Worm (Caenorhabditis elegans) whole organism, L4 larva: ENCODE measurements around the gene timm-17B.2.

Experiments used
- F10B5.3 ChIP-seq: sonication (generic microtip); optimal IDR thresholded peaks from 2 replicates; lab custom pipeline; 2016; ENCODE audit warnings: mild to moderate bottlenecking, missing genetic modification characterization, missing compliant biosample characterization
- F49E8.2 ChIP-seq: sonication (generic microtip); optimal IDR thresholded peaks from 2 replicates; lab custom pipeline; 2016; ENCODE audit warnings: missing compliant biosample characterization, mild to moderate bottlenecking, missing genetic modification characterization, borderline replicate concordance
- T26A8.4 ChIP-seq: fragments of 200-800 bp; sonication (Bioruptor generic); IDR thresholded peaks from 2 replicates; pipeline ENCODE4 v1.3.6; 2022; ENCODE audit warnings: missing genetic modification characterization, missing compliant biosample characterization
- Y48G9A.11 ChIP-seq: fragments of 200-800 bp; sonication (Bioruptor generic); IDR thresholded peaks from 2 replicates; pipeline ENCODE4 v1.3.6; 2022; ENCODE audit warnings: missing genetic modification reagents, missing genetic modification characterization, missing compliant biosample characterization
- ZK337.2 ChIP-seq: fragments of 200-800 bp; sonication (Bioruptor generic); IDR thresholded peaks from 2 replicates; pipeline ENCODE4 v1.3.6; 2022; ENCODE audit warnings: missing genetic modification reagents, missing genetic modification characterization, missing compliant biosample characterization
- ZK546.5 ChIP-seq, 2 experiments: sonication (generic microtip); optimal IDR thresholded peaks; 2 replicates each; lab custom pipeline; 2017; ENCODE audit warnings: missing biosample characterization in 2 of 2, missing genetic modification characterization in 2 of 2
- aha-1 ChIP-seq: fragments of 150-350 bp; peaks from one replicate; lab custom pipeline; 2014; ENCODE audit warnings: missing biosample characterization, missing genetic modification characterization
- arid-1 ChIP-seq: fragments of 200-800 bp; sonication (Bioruptor generic); conservative IDR thresholded peaks from 2 replicates; pipeline ENCODE4 v1.3.6; 2022; ENCODE audit warnings: missing genetic modification reagents, missing genetic modification characterization, missing compliant biosample characterization
- cey-2 ChIP-seq: sonication (generic microtip); optimal IDR thresholded peaks from 3 replicates; lab custom pipeline; 2017; ENCODE audit warnings: missing genetic modification characterization, mild to moderate bottlenecking, missing compliant biosample characterization, antibody characterized with exemption, borderline replicate concordance; ENCODE audit not compliant: insufficient read depth
- daf-12 ChIP-seq: fragments of 150-350 bp; optimal IDR thresholded peaks from 2 replicates; lab custom pipeline; 2014; ENCODE audit warnings: missing biosample characterization, missing genetic modification reagents, missing genetic modification characterization
- daf-16 ChIP-seq, 3 experiments: sonication (generic microtip); optimal IDR thresholded peaks; 2 replicates each; lab custom pipeline; 2016 to 2017; ENCODE audit warnings: missing genetic modification characterization in 3 of 3, missing genetic modification reagents in 3 of 3, mild to moderate bottlenecking in 2 of 3, missing compliant biosample characterization in 2 of 3, missing biosample characterization in 1 of 3, moderate library complexity in 1 of 3
- dmd-6 ChIP-seq: fragments of 200-800 bp; sonication (Bioruptor generic); IDR thresholded peaks from 2 replicates; pipeline ENCODE4 v1.3.6; 2022; ENCODE audit warnings: missing genetic modification reagents, missing genetic modification characterization, missing compliant biosample characterization
- dmd-8 ChIP-seq: fragments of 200-800 bp; sonication (Bioruptor generic); IDR thresholded peaks from 2 replicates; pipeline ENCODE4 v1.3.6; 2022; ENCODE audit warnings: missing genetic modification characterization, missing compliant biosample characterization
- dmd-9 ChIP-seq: fragments of 200-800 bp; sonication (Bioruptor generic); IDR thresholded peaks from 2 replicates; pipeline ENCODE4 v1.3.6; 2022; ENCODE audit warnings: missing genetic modification reagents, missing genetic modification characterization, missing compliant biosample characterization
- egl-43 ChIP-seq: fragments of 200-800 bp; sonication (Bioruptor generic); IDR thresholded peaks from 2 replicates; pipeline ENCODE4 v1.3.6; 2022; ENCODE audit warnings: missing genetic modification reagents, missing genetic modification characterization, missing compliant biosample characterization
- fos-1 ChIP-seq: fragments of 150-350 bp; optimal IDR thresholded peaks from 2 replicates; lab custom pipeline; 2014; ENCODE audit warnings: missing biosample characterization, missing genetic modification characterization
- hif-1 ChIP-seq, 2 experiments: sonication (generic microtip); optimal IDR thresholded peaks; 2 replicates each; lab custom pipeline; 2016 to 2017; ENCODE audit warnings: missing compliant biosample characterization in 2 of 2, missing genetic modification characterization in 2 of 2, missing genetic modification reagents in 2 of 2, missing genotype in 2 of 2, mild to moderate bottlenecking in 1 of 2
- hlh-11 ChIP-seq: fragments of 200-800 bp; sonication (Bioruptor generic); optimal IDR thresholded peaks from 2 replicates; lab custom pipeline; 2018; ENCODE audit warnings: mild to moderate bottlenecking, missing genetic modification characterization, missing compliant biosample characterization
- hlh-30 ChIP-seq: sonication (generic microtip); optimal IDR thresholded peaks from 2 replicates; lab custom pipeline; 2017; ENCODE audit warnings: antibody characterized with exemption, mild to moderate bottlenecking, missing genetic modification characterization, missing compliant biosample characterization; ENCODE audit not compliant: insufficient read depth
- hmg-1.1 ChIP-seq: fragments of 200-800 bp; sonication (Bioruptor generic); IDR thresholded peaks from 2 replicates; pipeline ENCODE4 v1.3.6; 2022; ENCODE audit warnings: missing genetic modification reagents, missing genetic modification characterization, missing compliant biosample characterization
- jun-1 ChIP-seq: fragments of 150-350 bp; optimal IDR thresholded peaks from 2 replicates; lab custom pipeline; 2014; ENCODE audit warnings: missing biosample characterization, missing genetic modification reagents, missing genetic modification characterization
- lin-13 ChIP-seq: fragments of 150-350 bp; optimal IDR thresholded peaks from 2 replicates; lab custom pipeline; 2014; ENCODE audit warnings: missing biosample characterization, missing genetic modification reagents, missing genetic modification characterization
- lin-15B ChIP-seq: fragments of 150-350 bp; sonication (generic microtip); optimal IDR thresholded peaks from 3 replicates; lab custom pipeline; 2014; ENCODE audit warnings: missing biosample characterization, missing genetic modification characterization
- lin-29 ChIP-seq: fragments of 200-800 bp; sonication (Bioruptor generic); IDR thresholded peaks from 2 replicates; pipeline ENCODE4 v1.3.6; 2022; ENCODE audit warnings: missing genetic modification reagents, missing genetic modification characterization, missing compliant biosample characterization
- lin-38 ChIP-seq: fragments of 200-800 bp; sonication (Bioruptor generic); IDR thresholded peaks from 2 replicates; pipeline ENCODE4 v1.3.6; 2022; ENCODE audit warnings: missing genetic modification reagents, missing genetic modification characterization, missing compliant biosample characterization
- lin-39 ChIP-seq: fragments of 150-350 bp; optimal IDR thresholded peaks from 2 replicates; lab custom pipeline; 2014; ENCODE audit warnings: missing biosample characterization, missing genetic modification reagents, missing genetic modification characterization
- mdl-1 ChIP-seq, 2 experiments: fragments of 150-350 bp in 1 of 2; sonication (generic microtip) in 1 of 2; optimal IDR thresholded peaks; 2 replicates each; lab custom pipeline; 2014 to 2017; ENCODE audit warnings: missing biosample characterization in 2 of 2, missing genetic modification characterization in 2 of 2
- mdt-29 ChIP-seq: fragments of 200-800 bp; sonication (Bioruptor generic); IDR thresholded peaks from 2 replicates; pipeline ENCODE4 v1.3.6; 2022; ENCODE audit warnings: missing genetic modification reagents, missing genetic modification characterization, missing compliant biosample characterization
- mep-1 ChIP-seq: fragments of 150-350 bp; sonication (generic microtip); optimal IDR thresholded peaks from 3 replicates; lab custom pipeline; 2014; ENCODE audit warnings: missing biosample characterization, missing genetic modification characterization
- nhr-11 ChIP-seq: fragments of 150-350 bp; optimal IDR thresholded peaks from 2 replicates; lab custom pipeline; 2014; ENCODE audit warnings: missing biosample characterization, missing genetic modification characterization
- nhr-111 ChIP-seq: fragments of 200-800 bp; sonication (Bioruptor generic); optimal IDR thresholded peaks from 2 replicates; lab custom pipeline; 2018; ENCODE audit warnings: mild to moderate bottlenecking, missing genetic modification characterization, missing compliant biosample characterization
- nhr-25 ChIP-seq: sonication (generic microtip); optimal IDR thresholded peaks from 2 replicates; lab custom pipeline; 2017; ENCODE audit warnings: missing genetic modification characterization, mild to moderate bottlenecking, missing compliant biosample characterization, antibody characterized with exemption, moderate library complexity, borderline replicate concordance; ENCODE audit not compliant: insufficient read depth
- nhr-41 ChIP-seq: fragments of 200-800 bp; sonication (Bioruptor generic); IDR thresholded peaks from 2 replicates; pipeline ENCODE4 v1.3.6; 2022; ENCODE audit warnings: missing genetic modification reagents, missing genetic modification characterization, missing compliant biosample characterization
- nhr-48 ChIP-seq: sonication (generic microtip); optimal IDR thresholded peaks from 2 replicates; lab custom pipeline; 2016; ENCODE audit warnings: mild to moderate bottlenecking, missing genetic modification characterization, missing compliant biosample characterization
- nhr-6 ChIP-seq: fragments of 150-350 bp; optimal IDR thresholded peaks from 2 replicates; lab custom pipeline; 2014; ENCODE audit warnings: missing biosample characterization, missing genetic modification characterization
- nhr-76 ChIP-seq: fragments of 150-350 bp; optimal IDR thresholded peaks from 2 replicates; lab custom pipeline; 2014; ENCODE audit warnings: missing biosample characterization, missing genetic modification characterization
- nhr-77 ChIP-seq: fragments of 150-350 bp; optimal IDR thresholded peaks from 2 replicates; lab custom pipeline; 2014; ENCODE audit warnings: missing biosample characterization, missing genetic modification characterization
- php-3 ChIP-seq: fragments of 200-800 bp; sonication (Bioruptor generic); IDR thresholded peaks from 2 replicates; pipeline ENCODE4 v1.3.6; 2022; ENCODE audit warnings: missing genetic modification reagents, missing genetic modification characterization, missing compliant biosample characterization
- rbr-2 ChIP-seq: sonication (generic microtip); optimal IDR thresholded peaks from 2 replicates; lab custom pipeline; 2016; ENCODE audit warnings: missing genotype, missing genetic modification characterization, missing compliant biosample characterization
- set-16 ChIP-seq: fragments of 200-800 bp; sonication (Bioruptor generic); IDR thresholded peaks from 2 replicates; pipeline ENCODE4 v1.3.6; 2022; ENCODE audit warnings: missing genetic modification reagents, missing genetic modification characterization, missing compliant biosample characterization
- snpc-1.2 ChIP-seq: fragments of 200-800 bp; sonication (Bioruptor generic); IDR thresholded peaks from 2 replicates; pipeline ENCODE4 v1.3.6; 2022; ENCODE audit warnings: missing genetic modification reagents, missing genetic modification characterization, missing compliant biosample characterization
- spr-1 ChIP-seq: sonication (generic microtip); optimal IDR thresholded peaks from 2 replicates; lab custom pipeline; 2016; ENCODE audit warnings: mild to moderate bottlenecking, missing genetic modification characterization, missing compliant biosample characterization
- tra-1 ChIP-seq: fragments of 200-800 bp; sonication (Bioruptor generic); IDR thresholded peaks from 2 replicates; pipeline ENCODE4 v1.3.6; 2022; ENCODE audit warnings: missing genetic modification reagents, missing genetic modification characterization, missing compliant biosample characterization
- vab-7 ChIP-seq: fragments of 200-800 bp; sonication (Bioruptor generic); IDR thresholded peaks from 2 replicates; pipeline ENCODE4 v1.3.6; 2022; ENCODE audit warnings: missing genetic modification reagents, missing genetic modification characterization, missing compliant biosample characterization
- zag-1 ChIP-seq: fragments of 150-350 bp; optimal IDR thresholded peaks from 2 replicates; lab custom pipeline; 2014; ENCODE audit warnings: missing biosample characterization, missing genetic modification characterization
- zip-11 ChIP-seq: fragments of 200-800 bp; sonication (Bioruptor generic); IDR thresholded peaks from 2 replicates; pipeline ENCODE4 v1.3.6; 2022; ENCODE audit warnings: missing genetic modification characterization, missing compliant biosample characterization
- ztf-11 ChIP-seq: fragments of 150-350 bp; optimal IDR thresholded peaks from 2 replicates; lab custom pipeline; 2014; ENCODE audit warnings: missing biosample characterization, missing genetic modification characterization

The timm-17B.2 gene

DNA sequence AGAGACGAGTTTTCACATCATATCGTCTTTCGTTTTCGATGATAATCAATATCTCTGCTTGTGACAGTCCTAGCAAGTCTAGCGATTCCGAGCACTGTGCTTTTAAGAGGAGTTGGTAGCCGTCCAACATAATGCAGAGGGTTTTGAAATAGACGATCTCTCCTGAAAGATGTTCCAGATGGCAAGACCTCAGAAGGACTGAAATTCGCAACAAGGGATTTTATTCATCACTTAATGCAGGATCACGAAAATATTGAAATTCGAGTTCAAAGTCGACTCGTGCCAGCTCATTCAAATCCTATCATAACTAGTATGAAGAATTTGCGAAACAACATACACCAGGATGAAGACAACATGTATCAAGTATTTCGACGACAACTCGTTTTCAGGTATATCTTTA, 18.9 kb upstream of the timm-17B.2 start, which contains the start of gene D2096.7 (continued):
- TF ChIP-seq lin-38 (GFP tag; lab: Robert Waterston, UW) (peak; percentile 82), egl-43 (GFP tag; lab: Robert Waterston, UW) (peak; percentile 69), hlh-11 (tag; lab: Kevin White, UChicago) (no peak), php-3 (GFP tag; lab: Robert Waterston, UW) (no peak), zip-11 (GFP tag; lab: Robert Waterston, UW) (no peak), mdt-29 (GFP tag; lab: Robert Waterston, UW) (no peak), vab-7 (GFP tag; lab: Robert Waterston, UW) (no peak), fos-1 (no peak), ztf-11 (no peak), spr-1 (tag; lab: Kevin White, UChicago) (peak; percentile 33), nhr-6 (tag; lab: Kevin White, UChicago) (no peak), hlh-30 (tag; lab: Kevin White, UChicago) (no peak), lin-13 (GFP tag; lab: Kevin White, UChicago) (peak; percentile 64), ZK546.5 (tag; optimal IDR thresholded peaks at IDR 0.05; lab: Kevin White, UChicago) (no peak), T26A8.4 (GFP tag; lab: Robert Waterston, UW) (peak; percentile 69), jun-1 (no peak), nhr-77 (tag; lab: Kevin White, UChicago) (no peak), hif-1 (tag; optimal IDR thresholded peaks at IDR 0.05; lab: Kevin White, UChicago) (no peak), Y48G9A.11 (GFP tag; lab: Robert Waterston, UW) (peak; percentile 85), nhr-41 (GFP tag; lab: Robert Waterston, UW) (no peak), daf-16 (GFP tag; optimal IDR thresholded peaks at IDR 0.05; lab: Kevin White, UChicago) (peak in 1 of 2 experiments; percentile 11), daf-16 (tag; optimal IDR thresholded peaks at IDR 0.05; lab: Kevin White, UChicago) (peak; percentile 28), lin-29 (GFP tag; lab: Robert Waterston, UW) (no peak), dmd-8 (peak; percentile 64; the same call in 1 of the 2 replicates), ZK337.2 (0 out of 2 replicates have a peak, but pooled peaks have one; percentile 23)
- TF ChIP-seq, all 104 proteins: peak for 34

DNA sequence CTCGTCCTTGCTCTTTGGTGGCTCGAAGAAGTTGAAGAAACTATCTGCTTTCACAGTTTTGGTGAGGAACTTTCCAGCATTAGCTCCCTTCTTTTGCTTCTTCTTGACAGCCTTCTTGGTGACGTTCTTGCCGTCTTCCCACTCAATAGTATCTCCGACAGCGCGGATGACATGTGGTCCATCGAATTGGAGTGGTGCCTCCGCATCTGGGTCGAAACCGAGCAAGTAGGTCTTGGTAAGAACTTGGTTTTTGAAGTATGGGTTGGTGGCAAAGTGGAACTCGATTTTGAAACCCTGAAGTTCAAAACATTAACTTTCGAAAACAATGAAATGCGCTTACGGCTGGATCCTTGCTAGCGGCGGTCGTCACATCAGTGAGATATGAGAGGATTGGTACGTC, 18.2 kb upstream of the timm-17B.2 start:
- TF ChIP-seq dmd-6 (GFP tag; lab: Robert Waterston, UW) (no peak), nhr-25 (tag; lab: Kevin White, UChicago) (no peak), nhr-111 (GFP tag; lab: Kevin White, UChicago) (no peak), daf-12 (tag; lab: Kevin White, UChicago) (no peak), aha-1 (tag; lab: Kevin White, UChicago) (peak; percentile 62)

DNA sequence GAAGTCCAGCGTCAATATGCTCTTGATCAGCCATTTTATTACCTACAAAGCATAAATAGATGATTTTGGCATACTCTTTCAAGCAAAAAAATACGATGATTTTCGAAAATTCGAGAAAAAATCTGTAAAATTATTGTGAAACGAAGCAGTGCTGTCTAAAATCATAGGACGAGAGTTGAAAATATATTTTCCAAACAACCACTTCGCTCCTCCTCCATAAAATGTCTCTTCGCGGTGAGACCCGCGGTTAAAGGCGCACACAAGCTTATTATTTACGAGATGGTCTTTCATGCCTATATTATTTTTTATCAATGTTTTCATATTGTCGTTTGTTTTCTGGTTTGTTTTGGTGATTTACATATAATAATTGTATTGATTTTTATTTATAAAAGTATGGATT, 17.2 kb upstream of the timm-17B.2 start, which contains the start of gene nap-1:
Gene nap-1, minus strand, starts transcription at position 42 of the 400 bp plus-strand sequence.
- TF ChIP-seq mdl-1 (tag; optimal IDR thresholded peaks at IDR 0.05; lab: Kevin White, UChicago) (peak in 1 of 2 experiments; percentile 12), nhr-76 (tag; lab: Kevin White, UChicago) (no peak), hlh-30 (tag; lab: Kevin White, UChicago) (peak; percentile 78), nhr-11 (tag; lab: Kevin White, UChicago) (peak; percentile 2), hmg-1.1 (GFP tag; lab: Robert Waterston, UW) (peak; percentile 63), vab-7 (GFP tag; lab: Robert Waterston, UW) (no peak), cey-2 (no peak), hif-1 (tag; optimal IDR thresholded peaks at IDR 0.05; lab: Kevin White, UChicago) (peak in 1 of 2 experiments; percentile 40), snpc-1.2 (GFP tag; lab: Robert Waterston, UW) (no peak), F49E8.2 (tag; lab: Kevin White, UChicago) (no peak), lin-13 (GFP tag; lab: Kevin White, UChicago) (peak; percentile 84), dmd-8 (no peak), arid-1 (GFP tag; lab: Robert Waterston, UW) (no peak), lin-39 (no peak), rbr-2 (tag; lab: Kevin White, UChicago) (peak; percentile 57), nhr-48 (tag; lab: Kevin White, UChicago) (no peak), dmd-9 (GFP tag; lab: Robert Waterston, UW) (no peak), lin-15B (tag; lab: Kevin White, UChicago) (no peak), zag-1 (tag; lab: Kevin White, UChicago) (no peak), mep-1 (tag; lab: Kevin White, UChicago) (peak; percentile 87), T26A8.4 (GFP tag; lab: Robert Waterston, UW) (peak; percentile 23; the same call in 1 of the 2 replicates), set-16 (no peak), tra-1 (no peak), F10B5.3 (tag; lab: Kevin White, UChicago) (no peak)
